Fruit fly (Drosophila melanogaster) whole organism, embryonic: ENCODE results near the gene CG13690.

ENCODE experiments used
- Bteb2 ChIP-seq: fragments of 200-800 bp; sonication (Bioruptor generic); optimal IDR thresholded peaks from 2 replicates; lab custom pipeline; 2016; ENCODE audit warnings: missing biosample characterization, missing genetic modification characterization
- CG10274 ChIP-seq: fragments of 200-800 bp; sonication (Bioruptor generic); optimal IDR thresholded peaks from 3 replicates; lab custom pipeline; 2017; ENCODE audit warnings: missing biosample characterization, mild to moderate bottlenecking, missing genetic modification characterization
- CG11247 ChIP-seq: fragments of 200-800 bp; sonication (Bioruptor generic); IDR thresholded peaks from 2 replicates; pipeline ENCODE4 v1.3.6; 2022; ENCODE audit warnings: missing biosample characterization, missing genetic modification characterization
- CG11695 ChIP-seq: fragments of 200-800 bp; sonication (Bioruptor generic); IDR thresholded peaks from 3 replicates; pipeline ENCODE4 v1.3.6; 2022; ENCODE audit warnings: missing biosample characterization, missing genetic modification characterization
- CG11723 ChIP-seq: fragments of 200-800 bp; sonication (Bioruptor generic); optimal IDR thresholded peaks from 2 replicates; lab custom pipeline; 2017; ENCODE audit warnings: missing biosample characterization, mild to moderate bottlenecking, missing genetic modification characterization
- CG13287 ChIP-seq: fragments of 200-800 bp; sonication (Bioruptor generic); IDR thresholded peaks from 2 replicates; pipeline ENCODE4 v1.3.6; 2022; ENCODE audit warnings: missing biosample characterization, missing genetic modification characterization; ENCODE audit not compliant: partially characterized antibody
- CG13424 ChIP-seq: fragments of 200-800 bp; sonication (Bioruptor generic); optimal IDR thresholded peaks from 2 replicates; lab custom pipeline; 2019; ENCODE audit warnings: missing biosample characterization, mild to moderate bottlenecking, missing genetic modification characterization, moderate library complexity
- CG14050 ChIP-seq: fragments of 200-800 bp; sonication (Bioruptor generic); IDR thresholded peaks from 3 replicates; pipeline ENCODE4 v1.3.6; 2022; ENCODE audit warnings: missing biosample characterization, missing genetic modification characterization
- CG14667 ChIP-seq: fragments of 200-800 bp; sonication (Bioruptor generic); IDR thresholded peaks from 2 replicates; pipeline ENCODE4 v1.3.6; 2022; ENCODE audit warnings: missing biosample characterization, missing genetic modification characterization
- CG15011 ChIP-seq: fragments of 200-800 bp; sonication (Bioruptor generic); optimal IDR thresholded peaks from 3 replicates; lab custom pipeline; 2018; ENCODE audit warnings: missing biosample characterization, mild to moderate bottlenecking, missing genetic modification characterization
- CG17186 ChIP-seq: fragments of 200-800 bp; sonication (Bioruptor generic); optimal IDR thresholded peaks from 3 replicates; lab custom pipeline; 2017; ENCODE audit warnings: missing biosample characterization, missing genetic modification reagents, missing genetic modification characterization
- CG2120 ChIP-seq: fragments of 200-800 bp; sonication (Bioruptor generic); optimal IDR thresholded peaks from 3 replicates; lab custom pipeline; 2016; ENCODE audit warnings: missing biosample characterization, missing genetic modification characterization
- CG2129 ChIP-seq: fragments of 200-800 bp; sonication (Bioruptor generic); IDR thresholded peaks from 2 replicates; pipeline ENCODE4 v1.3.6; 2022; ENCODE audit warnings: missing biosample characterization, missing genetic modification characterization; ENCODE audit not compliant: partially characterized antibody
- CG31224 ChIP-seq: fragments of 200-800 bp; sonication (Bioruptor generic); IDR thresholded peaks from 2 replicates; pipeline ENCODE4 v1.3.6; 2022; ENCODE audit warnings: missing biosample characterization, missing genetic modification characterization
- CG6689 ChIP-seq: fragments of 200-800 bp; sonication (Bioruptor generic); IDR thresholded peaks from 2 replicates; pipeline ENCODE4 v1.3.6; 2022; ENCODE audit warnings: missing biosample characterization, missing genetic modification characterization
- CG6791 ChIP-seq: fragments of 200-800 bp; sonication (Bioruptor generic); IDR thresholded peaks from 3 replicates; pipeline ENCODE4 v1.3.6; 2022; ENCODE audit warnings: missing biosample characterization, missing genetic modification characterization; ENCODE audit not compliant: partially characterized antibody
- CG7556 ChIP-seq: fragments of 200-800 bp; sonication (Bioruptor generic); optimal IDR thresholded peaks from 2 replicates; lab custom pipeline; 2017; ENCODE audit warnings: missing biosample characterization, mild to moderate bottlenecking, missing genetic modification characterization
- CG7963 ChIP-seq: fragments of 200-800 bp; sonication (Bioruptor generic); IDR thresholded peaks from 3 replicates; pipeline ENCODE4 v1.3.6; 2022; ENCODE audit warnings: missing biosample characterization, missing genetic modification characterization; ENCODE audit not compliant: partially characterized antibody
- CG8924 ChIP-seq: fragments of 200-800 bp; optimal IDR thresholded peaks from 3 replicates; lab custom pipeline; 2019; ENCODE audit warnings: missing biosample characterization, mild to moderate bottlenecking, missing genetic modification characterization, moderate library complexity
- CG9437 ChIP-seq: fragments of 200-800 bp; sonication (Bioruptor generic); optimal IDR thresholded peaks from 2 replicates; lab custom pipeline; 2018; ENCODE audit warnings: missing biosample characterization, mild to moderate bottlenecking, missing genetic modification characterization
- Dref ChIP-seq: fragments of 200-800 bp; sonication (Bioruptor generic); IDR thresholded peaks from 2 replicates; pipeline ENCODE4 v1.3.6; 2022; ENCODE audit warnings: missing biosample characterization, missing genetic modification characterization
- ERR ChIP-seq: fragments of 200-800 bp; sonication (Bioruptor generic); optimal IDR thresholded peaks from 2 replicates; lab custom pipeline; 2016; ENCODE audit warnings: missing biosample characterization, missing genetic modification characterization
- Hr39 ChIP-seq: fragments of >200 bp; optimal IDR thresholded peaks from 2 replicates; lab custom pipeline; 2017
- Hr51 ChIP-seq, 2 experiments: fragments of 200-800 bp; sonication (Bioruptor generic); optimal IDR thresholded peaks; 2 replicates in 1 of 2; 3 replicates in 1 of 2; lab custom pipeline; 2016 to 2018; ENCODE audit warnings: missing biosample characterization in 2 of 2, missing genetic modification characterization in 2 of 2, mild to moderate bottlenecking in 1 of 2, moderate library complexity in 1 of 2
- Jarid2 ChIP-seq: fragments of 200-800 bp; sonication (Bioruptor generic); optimal IDR thresholded peaks from 3 replicates; lab custom pipeline; 2017; ENCODE audit warnings: mild to moderate bottlenecking, missing biosample characterization, missing genetic modification reagents, missing genetic modification characterization
- Lhr ChIP-seq: fragments of 200-800 bp; sonication (Bioruptor generic); optimal IDR thresholded peaks from 3 replicates; lab custom pipeline; 2017; ENCODE audit warnings: mild to moderate bottlenecking, missing biosample characterization, missing genetic modification reagents, missing genetic modification characterization
- PHDP ChIP-seq: fragments of 200-800 bp; sonication (Bioruptor generic); optimal IDR thresholded peaks from 3 replicates; lab custom pipeline; 2018; ENCODE audit warnings: missing biosample characterization, mild to moderate bottlenecking, missing genetic modification characterization, moderate library complexity
- Sox100B ChIP-seq: fragments of 200-800 bp; sonication (Bioruptor generic); optimal IDR thresholded peaks from 3 replicates; lab custom pipeline; 2018; ENCODE audit warnings: missing biosample characterization, mild to moderate bottlenecking, missing genetic modification characterization
- Sox102F ChIP-seq: fragments of 200-800 bp; sonication (Bioruptor generic); optimal IDR thresholded peaks from 2 replicates; lab custom pipeline; 2018; ENCODE audit warnings: missing biosample characterization, mild to moderate bottlenecking, missing genetic modification characterization, moderate library complexity
- TFAM ChIP-seq: fragments of 200-800 bp; sonication (Bioruptor generic); optimal IDR thresholded peaks from 2 replicates; lab custom pipeline; 2017; ENCODE audit warnings: missing biosample characterization, missing genetic modification characterization, inconsistent platforms
- Taf1 ChIP-seq: fragments of 200-800 bp; sonication (Bioruptor generic); IDR thresholded peaks from 2 replicates; pipeline ENCODE4 v1.3.6; 2022; ENCODE audit warnings: missing biosample characterization, missing genetic modification characterization
- Xbp1 ChIP-seq: fragments of 200-800 bp; sonication (Bioruptor generic); optimal IDR thresholded peaks from 3 replicates; lab custom pipeline; 2016; ENCODE audit warnings: missing biosample characterization, mild to moderate bottlenecking, missing genetic modification characterization
- bsh ChIP-seq, 2 experiments: fragments of 200-800 bp; sonication (Bioruptor generic); optimal IDR thresholded peaks; 2 replicates each; lab custom pipeline; 2017 to 2018; ENCODE audit warnings: mild to moderate bottlenecking in 2 of 2, missing biosample characterization in 2 of 2, missing genetic modification characterization in 2 of 2, moderate library complexity in 1 of 2
- cad ChIP-seq: fragments of >200 bp; optimal IDR thresholded peaks from 2 replicates; lab custom pipeline; 2017; ENCODE audit warnings: missing biosample characterization, missing genetic modification characterization
- cato ChIP-seq: fragments of 200-800 bp; sonication (Bioruptor generic); optimal IDR thresholded peaks from 2 replicates; lab custom pipeline; 2016; ENCODE audit warnings: missing biosample characterization, missing genetic modification characterization, borderline replicate concordance
- cg ChIP-seq: fragments of 200-800 bp; sonication (Bioruptor generic); optimal IDR thresholded peaks from 3 replicates; lab custom pipeline; 2019; ENCODE audit warnings: missing biosample characterization, mild to moderate bottlenecking, missing genetic modification characterization, moderate library complexity
- ci ChIP-seq: fragments of 200-800 bp; sonication (Bioruptor generic); IDR thresholded peaks from 3 replicates; pipeline ENCODE4 v1.3.6; 2022; ENCODE audit warnings: missing biosample characterization, missing genetic modification characterization
- crc ChIP-seq: fragments of 200-800 bp; sonication (Bioruptor generic); optimal IDR thresholded peaks from 2 replicates; lab custom pipeline; 2016; ENCODE audit warnings: missing biosample characterization, missing genetic modification characterization
- cwo ChIP-seq: fragments of 200-800 bp; sonication (Bioruptor generic); optimal IDR thresholded peaks from 3 replicates; lab custom pipeline; 2017; ENCODE audit warnings: missing biosample characterization, missing genetic modification characterization, mild to moderate bottlenecking, moderate library complexity, missing genetic modification reagents
- dmrt99B ChIP-seq: fragments of 200-800 bp; sonication (Bioruptor generic); optimal IDR thresholded peaks from 2 replicates; lab custom pipeline; 2018; ENCODE audit warnings: missing biosample characterization, mild to moderate bottlenecking, missing genetic modification characterization, moderate library complexity
- fd96Cb ChIP-seq: fragments of 200-800 bp; sonication (Bioruptor generic); optimal IDR thresholded peaks from 2 replicates; lab custom pipeline; 2018; ENCODE audit warnings: missing biosample characterization, mild to moderate bottlenecking, missing genetic modification characterization, moderate library complexity
- ind ChIP-seq: fragments of 200-800 bp; sonication (Bioruptor generic); optimal IDR thresholded peaks from 3 replicates; lab custom pipeline; 2016; ENCODE audit warnings: missing biosample characterization, missing genetic modification characterization
- jigr1 ChIP-seq: fragments of 200-800 bp; sonication (Bioruptor generic); IDR thresholded peaks from 3 replicates; pipeline ENCODE4 v1.3.6; 2022; ENCODE audit warnings: missing biosample characterization, missing genetic modification characterization
- oc ChIP-seq: fragments of 200-800 bp; sonication (Bioruptor generic); optimal IDR thresholded peaks from 2 replicates; lab custom pipeline; 2018; ENCODE audit warnings: missing biosample characterization, mild to moderate bottlenecking, missing genetic modification characterization, moderate library complexity
- peb ChIP-seq: fragments of 200-800 bp; sonication (Bioruptor generic); IDR thresholded peaks from 2 replicates; pipeline ENCODE4 v1.3.6; 2022; ENCODE audit warnings: missing biosample characterization, missing genetic modification characterization
- psq ChIP-seq: fragments of 200-800 bp; sonication (Bioruptor generic); optimal IDR thresholded peaks from 2 replicates; lab custom pipeline; 2017; ENCODE audit warnings: missing biosample characterization, missing genetic modification characterization
- shn ChIP-seq: fragments of 200-800 bp; sonication (Bioruptor generic); optimal IDR thresholded peaks from 3 replicates; lab custom pipeline; 2016; ENCODE audit warnings: missing biosample characterization, missing genetic modification characterization
- trh ChIP-seq: fragments of 200-800 bp; sonication (Bioruptor generic); optimal IDR thresholded peaks from 2 replicates; lab custom pipeline; 2016; ENCODE audit warnings: missing biosample characterization, missing genetic modification characterization
- vvl ChIP-seq: fragments of 200-800 bp; sonication (Bioruptor generic); IDR thresholded peaks from 2 replicates; pipeline ENCODE4 v1.3.6; 2022; ENCODE audit warnings: missing biosample characterization, missing genetic modification characterization

The CG13690 gene

dm6 chr2L:429680-430484 is 10.4 kb upstream of the CG13690 start (continued):
- TF ChIP-seq cad (GFP tag; lab: Kevin White, UChicago) (no peak), shn (GFP tag; lab: Kevin White, UChicago) (peak; percentile 36), Dref (GFP tag; lab: Robert Waterston, UW) (no peak), CG9437 (no peak), CG2120 (peak; percentile 79), bsh (GFP tag; optimal IDR thresholded peaks at IDR 0.05; lab: Kevin White, UChicago) (peak; percentile 71 to 73), jigr1 (no peak), CG7963 (GFP tag; lab: Robert Waterston, UW) (no peak), CG11723 (GFP tag; lab: Kevin White, UChicago) (no peak), Taf1 (no peak), CG7556 (peak; percentile 29), Sox102F (GFP tag; lab: Kevin White, UChicago) (peak; percentile 38), cato (GFP tag; lab: Kevin White, UChicago) (no peak), crc (GFP tag; lab: Kevin White, UChicago) (peak; percentile 23), PHDP (peak; percentile 29), CG11247 (0 out of 2 replicates have a peak, but pooled peaks have one; percentile 24), fd96Cb (tag; lab: Kevin White, UChicago) (peak; percentile 62), Xbp1 (peak; percentile 51), TFAM (no peak), peb (GFP tag; lab: Robert Waterston, UW) (no peak), CG15011 (GFP tag; lab: Kevin White, UChicago) (no peak), CG10274 (no peak), CG8924 (tag; lab: Kevin White, UChicago) (peak; percentile 46), CG13424 (tag; lab: Kevin White, UChicago) (peak; percentile 17), Hr39 (no peak), CG2129 (GFP tag; lab: Robert Waterston, UW) (no peak), CG14050 (no peak), CG17186 (GFP tag; lab: Kevin White, UChicago) (no peak), ci (GFP tag; lab: Robert Waterston, UW) (peak; percentile 49; the same call in 1 of the 3 replicates), dmrt99B (tag; lab: Kevin White, UChicago) (peak; percentile 25), CG6791 (no peak), CG6689 (GFP tag; lab: Robert Waterston, UW) (peak; percentile 57), Jarid2 (no peak), Sox100B (GFP tag; lab: Kevin White, UChicago) (no peak), Hr51 (GFP tag; optimal IDR thresholded peaks at IDR 0.05; lab: Kevin White, UChicago) (peak in 1 of 2 experiments; percentile 39), vvl (GFP tag; lab: Robert Waterston, UW) (peak; percentile 65), trh (GFP tag; lab: Kevin White, UChicago) (no peak), Bteb2 (GFP tag; lab: Kevin White, UChicago) (peak; percentile 23), cwo (no peak), ind (GFP tag; lab: Kevin White, UChicago) (peak; percentile 59), psq (GFP tag; lab: Kevin White, UChicago) (peak; percentile 24), CG11695 (no peak), CG31224 (GFP tag; lab: Robert Waterston, UW) (peak; percentile 9; the same call in 1 of the 2 replicates), oc (tag; lab: Kevin White, UChicago) (peak; percentile 50), CG13287 (no peak), ERR (GFP tag; lab: Kevin White, UChicago) (peak; percentile 38), Lhr (GFP tag; lab: Kevin White, UChicago) (no peak), CG14667 (GFP tag; lab: Robert Waterston, UW) (no peak), cg (GFP tag; lab: Kevin White, UChicago) (no peak)
